Fruit fly (Drosophila melanogaster) whole organism, pupa: ENCODE results near the gene CG5196.

Source experiments
- CG10348 ChIP-seq: fragments of 200-800 bp; sonication (Bioruptor generic); IDR thresholded peaks from 2 replicates; pipeline ENCODE4 v1.3.6; 2022; ENCODE audit warnings: missing biosample characterization, missing genetic modification characterization
- CG12605 ChIP-seq: fragments of 200-800 bp; sonication (Bioruptor generic); IDR thresholded peaks from 2 replicates; pipeline ENCODE4 v1.3.6; 2022; ENCODE audit warnings: missing biosample characterization, missing genetic modification characterization
- CG13204 ChIP-seq: fragments of 200-800 bp; sonication (Bioruptor generic); optimal IDR thresholded peaks from 2 replicates; lab custom pipeline; 2018; ENCODE audit warnings: missing biosample characterization, mild to moderate bottlenecking, missing genetic modification characterization, moderate library complexity
- CG14655 ChIP-seq: fragments of 200-800 bp; sonication (Bioruptor generic); optimal IDR thresholded peaks from 3 replicates; lab custom pipeline; 2017; ENCODE audit warnings: mild to moderate bottlenecking, missing biosample characterization, missing genetic modification reagents, missing genetic modification characterization
- CG15710 ChIP-seq: fragments of 200-800 bp; sonication (Bioruptor generic); optimal IDR thresholded peaks from 2 replicates; lab custom pipeline; 2018; ENCODE audit warnings: missing biosample characterization, mild to moderate bottlenecking, missing genetic modification characterization, moderate library complexity
- CG17806 ChIP-seq: fragments of 200-800 bp; sonication (Bioruptor generic); optimal IDR thresholded peaks from 2 replicates; lab custom pipeline; 2018; ENCODE audit warnings: missing biosample characterization, mild to moderate bottlenecking, missing genetic modification characterization, moderate library complexity
- CG32121 ChIP-seq: fragments of 200-800 bp; sonication (Bioruptor generic); IDR thresholded peaks from 2 replicates; pipeline ENCODE4 v1.3.6; 2022; ENCODE audit warnings: missing biosample characterization, missing genetic modification characterization
- CG34367 ChIP-seq: fragments of 200-800 bp; sonication (Bioruptor generic); optimal IDR thresholded peaks from 2 replicates; lab custom pipeline; 2018; ENCODE audit warnings: missing biosample characterization, mild to moderate bottlenecking, missing genetic modification characterization
- CG4496 ChIP-seq: fragments of 200-800 bp; sonication (Bioruptor generic); IDR thresholded peaks from 3 replicates; pipeline ENCODE4 v1.3.6; 2022; ENCODE audit warnings: missing biosample characterization, missing genetic modification characterization
- CG8159 ChIP-seq: fragments of 200-800 bp; sonication (Bioruptor generic); optimal IDR thresholded peaks from 3 replicates; lab custom pipeline; 2018; ENCODE audit warnings: missing biosample characterization, mild to moderate bottlenecking, missing genetic modification characterization, moderate library complexity
- CG8301 ChIP-seq: fragments of 200-800 bp; sonication (Bioruptor generic); optimal IDR thresholded peaks from 2 replicates; lab custom pipeline; 2018; ENCODE audit warnings: missing biosample characterization, mild to moderate bottlenecking, missing genetic modification characterization
- CG9948 ChIP-seq: fragments of 200-800 bp; sonication (Bioruptor generic); optimal IDR thresholded peaks from 2 replicates; lab custom pipeline; 2018; ENCODE audit warnings: missing biosample characterization, mild to moderate bottlenecking, missing genetic modification characterization, moderate library complexity
- D1 ChIP-seq: fragments of 200-800 bp; sonication (Bioruptor generic); optimal IDR thresholded peaks from 2 replicates; lab custom pipeline; 2018; ENCODE audit warnings: missing biosample characterization, mild to moderate bottlenecking, missing genetic modification characterization, moderate library complexity
- EcR ChIP-seq: fragments of 200-800 bp; sonication (Bioruptor generic); optimal IDR thresholded peaks from 3 replicates; lab custom pipeline; 2019; ENCODE audit warnings: missing biosample characterization, missing genetic modification characterization, mild to moderate bottlenecking, moderate library complexity, missing genetic modification reagents
- Ets98B ChIP-seq: fragments of 200-800 bp; sonication (Bioruptor generic); IDR thresholded peaks from 2 replicates; pipeline ENCODE4 v1.3.6; 2022; ENCODE audit warnings: missing biosample characterization, missing genetic modification characterization
- Pif1A ChIP-seq: fragments of 200-800 bp; sonication (Bioruptor generic); optimal IDR thresholded peaks from 3 replicates; lab custom pipeline; 2016; ENCODE audit warnings: missing biosample characterization, missing genetic modification characterization
- Pif1B ChIP-seq: fragments of 200-800 bp; sonication (Bioruptor generic); optimal IDR thresholded peaks from 3 replicates; lab custom pipeline; 2016; ENCODE audit warnings: missing biosample characterization, missing genetic modification characterization
- Snoo ChIP-seq: fragments of 200-800 bp; sonication (Bioruptor generic); optimal IDR thresholded peaks from 3 replicates; lab custom pipeline; 2017; ENCODE audit warnings: missing biosample characterization, mild to moderate bottlenecking, missing genetic modification characterization, inconsistent platforms
- fd96Ca ChIP-seq: fragments of 200-800 bp; sonication (Bioruptor generic); IDR thresholded peaks from 3 replicates; pipeline ENCODE4 v1.3.6; 2022; ENCODE audit warnings: missing biosample characterization, missing genetic modification characterization
- gl ChIP-seq: fragments of 200-800 bp; sonication (Bioruptor generic); optimal IDR thresholded peaks from 2 replicates; lab custom pipeline; 2018; ENCODE audit warnings: missing biosample characterization, mild to moderate bottlenecking, missing genetic modification characterization
- rn ChIP-seq: fragments of 200-800 bp; sonication (Bioruptor generic); IDR thresholded peaks from 2 replicates; pipeline ENCODE4 v1.3.6; 2022; ENCODE audit warnings: missing biosample characterization, missing genetic modification characterization

CG5196 gene

dm6 chr3R:12426310-12426653 lies 18.2 kb downstream of the CG5196 start, which contains the start of gene NANS:
TSS of gene NANS (plus strand) at chr3R:12426578.
- TF ChIP-seq EcR: no peak
- TF ChIP-seq Snoo (tag; lab: Kevin White, UChicago): no peak
- TF ChIP-seq CG12605 (GFP tag; lab: Robert Waterston, UW): no peak
- no peak for TF ChIP-seq CG8301 (tag; lab: Kevin White, UChicago)
- no peak for TF ChIP-seq Ets98B (GFP tag; lab: Robert Waterston, UW)

DNA sequence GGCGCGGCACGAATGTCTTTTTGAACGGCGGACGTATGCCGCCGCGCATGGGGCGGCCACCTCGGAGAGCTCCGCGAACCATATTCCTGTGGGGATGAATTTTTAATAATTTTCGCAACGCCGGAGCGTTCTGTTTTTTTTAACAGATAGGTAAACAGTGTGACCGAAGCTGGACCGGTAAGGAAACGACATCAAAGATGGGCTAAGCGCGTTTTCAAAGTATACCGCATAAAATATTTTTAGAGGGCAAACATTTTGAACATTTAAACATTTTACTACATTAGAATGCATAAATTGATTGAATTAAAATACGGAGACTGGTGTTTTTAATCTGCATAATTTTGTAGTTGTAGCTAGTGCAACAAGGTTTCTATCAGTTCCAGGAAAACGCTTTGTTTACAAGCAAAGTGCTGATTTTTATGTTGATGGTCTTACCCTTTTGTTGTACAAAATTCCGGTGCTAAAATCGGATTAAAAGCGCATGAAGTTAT lies 21.0 kb downstream of the CG5196 start, which contains the start of the genes CG5641 and CG5245:
CG5641 (minus strand) TSS at position 163 of the 491 bp plus-strand sequence.
CG5245 (plus strand) TSS at position 441 of the 491 bp plus-strand sequence.
- TF ChIP-seq CG14655 (no peak), CG34367 (tag; lab: Kevin White, UChicago) (no peak), rn (no peak), CG13204 (GFP tag; lab: Kevin White, UChicago) (no peak), CG8159 (no peak)

- TF ChIP-seq CG9948 (peak; percentile 16), CG15710 (tag; lab: Kevin White, UChicago) (peak; percentile 9), Pif1A (GFP tag; lab: Kevin White, UChicago) (no peak), CG34367 (tag; lab: Kevin White, UChicago) (no peak), D1 (tag; lab: Kevin White, UChicago) (no peak)
Measured at dm6 chr3R:12431030-12431489, 22.9 kb downstream of the CG5196 start, which contains the start of gene Prosalpha2. TSS of gene Prosalpha2 (plus strand) at chr3R:12431321.

DNA sequence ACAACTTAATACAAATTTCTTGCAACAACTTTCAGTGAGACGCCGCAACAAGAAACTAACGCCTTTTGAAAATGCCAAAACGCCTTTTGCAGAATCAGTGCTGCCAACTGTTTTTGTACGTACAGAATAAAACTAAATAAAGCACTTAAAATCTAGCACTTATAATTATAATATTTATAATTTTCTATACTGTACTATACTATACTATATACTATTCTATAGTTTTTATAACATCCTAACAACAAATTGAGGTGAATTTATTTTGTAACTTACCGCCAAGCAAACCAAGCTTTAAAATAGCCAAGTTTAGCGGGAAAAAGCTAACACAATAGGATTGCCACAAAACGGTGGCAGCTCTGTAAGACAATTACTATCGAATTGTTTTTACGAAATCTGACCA lies 25.6 kb downstream of the CG5196 start, which contains the start of the genes Aos1 and Srlp:
Aos1 (minus strand) TSS at position 59 of the 400 bp plus-strand sequence.
Srlp (plus strand) TSS at position 335 of the 400 bp plus-strand sequence.
- TF ChIP-seq CG17806 (tag; lab: Kevin White, UChicago) (peak; percentile 35), EcR (no peak), Ets98B (GFP tag; lab: Robert Waterston, UW) (no peak), CG10348 (GFP tag; lab: Robert Waterston, UW) (no peak), CG15710 (tag; lab: Kevin White, UChicago) (peak; percentile 63), Snoo (tag; lab: Kevin White, UChicago) (peak; percentile 32), D1 (tag; lab: Kevin White, UChicago) (no peak), fd96Ca (GFP tag; lab: Robert Waterston, UW) (no peak), CG34367 (tag; lab: Kevin White, UChicago) (no peak), CG9948 (peak; percentile 41), Pif1A (GFP tag; lab: Kevin White, UChicago) (no peak), CG13204 (GFP tag; lab: Kevin White, UChicago) (no peak), rn (no peak), CG4496 (GFP tag; lab: Robert Waterston, UW) (no peak), gl (tag; lab: Kevin White, UChicago) (no peak), CG8301 (tag; lab: Kevin White, UChicago) (no peak), CG8159 (no peak), CG32121 (GFP tag; lab: Robert Waterston, UW) (0 out of 2 replicates have a peak, but pooled peaks have one; percentile 29), CG14655 (no peak), Pif1B (GFP tag; lab: Kevin White, UChicago) (no peak), CG12605 (GFP tag; lab: Robert Waterston, UW) (no peak)

dm6 chr3R:12435948-12436347 lies 27.8 kb downstream of the CG5196 start, which contains the start of gene Desat2:
TSS of gene Desat2 (plus strand) at chr3R:12436248.
- TF ChIP-seq CG8159 (no peak), CG13204 (GFP tag; lab: Kevin White, UChicago) (no peak), CG4496 (GFP tag; lab: Robert Waterston, UW) (no peak), CG14655 (no peak), fd96Ca (GFP tag; lab: Robert Waterston, UW) (no peak), CG17806 (tag; lab: Kevin White, UChicago) (no peak), Ets98B (GFP tag; lab: Robert Waterston, UW) (no peak), gl (tag; lab: Kevin White, UChicago) (no peak), rn (no peak), CG32121 (GFP tag; lab: Robert Waterston, UW) (no peak), CG34367 (tag; lab: Kevin White, UChicago) (no peak), CG8301 (tag; lab: Kevin White, UChicago) (no peak), CG15710 (tag; lab: Kevin White, UChicago) (no peak)
- TF ChIP-seq, all 21 proteins: peak for 0

- no peak for TF ChIP-seq Snoo (tag; lab: Kevin White, UChicago)
- no peak for TF ChIP-seq EcR
- no peak for TF ChIP-seq CG14655
- no peak for TF ChIP-seq CG9948
- no peak for TF ChIP-seq CG8159
- no peak for TF ChIP-seq CG15710 (tag; lab: Kevin White, UChicago)
- TF ChIP-seq Pif1B (GFP tag; lab: Kevin White, UChicago): no peak
- TF ChIP-seq fd96Ca (GFP tag; lab: Robert Waterston, UW): no peak
- TF ChIP-seq CG10348 (GFP tag; lab: Robert Waterston, UW): no peak
- no peak for TF ChIP-seq CG13204 (GFP tag; lab: Kevin White, UChicago)
- no peak for TF ChIP-seq CG12605 (GFP tag; lab: Robert Waterston, UW)
- TF ChIP-seq CG8301 (tag; lab: Kevin White, UChicago): no peak
- TF ChIP-seq CG32121 (GFP tag; lab: Robert Waterston, UW): no peak
- no peak for TF ChIP-seq CG34367 (tag; lab: Kevin White, UChicago)
- no peak for TF ChIP-seq Ets98B (GFP tag; lab: Robert Waterston, UW)
- no peak for TF ChIP-seq CG4496 (GFP tag; lab: Robert Waterston, UW)
- no peak for TF ChIP-seq D1 (tag; lab: Kevin White, UChicago)
- TF ChIP-seq CG17806 (tag; lab: Kevin White, UChicago): no peak
- TF ChIP-seq, all 21 proteins: peak for 0
Measured at dm6 chr3R:12439039-12439400, 30.9 kb downstream of the CG5196 start, which contains the start of the genes CG17207 and CG46427. TSS of gene CG17207 (minus strand) at chr3R:12439139. TSS of gene CG46427 (minus strand) at chr3R:12439139.
